Fruit fly (Drosophila melanogaster) Kc167 (cell line): Measurements from ENCODE around the gene Tmx3.

Source experiments
- insv ChIP-seq: fragments of >200 bp; optimal IDR thresholded peaks from 3 replicates; lab custom pipeline; 2018; ENCODE audit warnings: missing external identifiers
- psq ChIP-seq: fragments of >200 bp; optimal IDR thresholded peaks from 2 replicates; lab custom pipeline; 2017; ENCODE audit warnings: missing external identifiers
- ttk ChIP-seq: sonication (Bioruptor generic); optimal IDR thresholded peaks from 2 replicates; lab custom pipeline; 2017; ENCODE audit warnings: missing external identifiers

dm6 chr3L:16208053-16208838 lies 20.7 kb upstream of the Tmx3 start:
- no peak for TF ChIP-seq psq (lab: Kevin White, UChicago)
- TF ChIP-seq ttk (lab: Kevin White, UChicago): no peak
- no peak for TF ChIP-seq insv (lab: Kevin White, UChicago)
